Worm (Caenorhabditis elegans) whole organism, young adult: ENCODE results near the gene fbxc-47.

Experiments used
- F23B12.7 ChIP-seq: sonication (generic microtip); optimal IDR thresholded peaks from 2 replicates; lab custom pipeline; 2017; ENCODE audit warnings: missing genetic modification characterization, mild to moderate bottlenecking, missing compliant biosample characterization, antibody characterized with exemption, moderate library complexity; ENCODE audit not compliant: insufficient read depth
- F49E8.2 ChIP-seq: sonication (generic microtip); optimal IDR thresholded peaks from 3 replicates; lab custom pipeline; 2017; ENCODE audit warnings: missing genetic modification characterization, mild to moderate bottlenecking, missing compliant biosample characterization, antibody characterized with exemption, moderate library complexity; ENCODE audit not compliant: insufficient read depth
- F57A8.1 ChIP-seq: fragments of 200-800 bp; sonication (Bioruptor generic); optimal IDR thresholded peaks from 2 replicates; lab custom pipeline; 2018; ENCODE audit warnings: mild to moderate bottlenecking, missing genetic modification characterization, moderate library complexity, missing compliant biosample characterization
- K11D2.4 ChIP-seq: fragments of 200-800 bp; sonication (Bioruptor generic); IDR thresholded peaks from 2 replicates; pipeline ENCODE4 v1.3.6; 2022; ENCODE audit warnings: missing genetic modification reagents, missing genetic modification characterization, missing compliant biosample characterization
- ZK185.1 ChIP-seq: sonication (generic microtip); optimal IDR thresholded peaks from 2 replicates; lab custom pipeline; 2016; ENCODE audit warnings: mild to moderate bottlenecking, missing genetic modification characterization, missing compliant biosample characterization; ENCODE audit not compliant: poor library complexity, severe bottlenecking
- ama-1 ChIP-seq, 3 experiments: fragments of 150-350 bp in 1 of 3; sonication (generic microtip) in 2 of 3; optimal IDR thresholded peaks; 2 replicates each; lab custom pipeline; 2014 to 2018; ENCODE audit warnings: missing biosample characterization in 2 of 3, missing genetic modification characterization in 2 of 3, missing genetic modification reagents in 2 of 3
- ceh-40 ChIP-seq: fragments of 200-800 bp; sonication (Bioruptor generic); IDR thresholded peaks from 2 replicates; pipeline ENCODE4 v1.3.6; 2022; ENCODE audit warnings: missing genetic modification characterization, missing compliant biosample characterization
- pbrm-1 ChIP-seq: fragments of 200-800 bp; sonication (Bioruptor generic); IDR thresholded peaks from 2 replicates; pipeline ENCODE4 v1.3.6; 2022; ENCODE audit warnings: missing genetic modification reagents, missing genetic modification characterization, missing compliant biosample characterization

DNA sequence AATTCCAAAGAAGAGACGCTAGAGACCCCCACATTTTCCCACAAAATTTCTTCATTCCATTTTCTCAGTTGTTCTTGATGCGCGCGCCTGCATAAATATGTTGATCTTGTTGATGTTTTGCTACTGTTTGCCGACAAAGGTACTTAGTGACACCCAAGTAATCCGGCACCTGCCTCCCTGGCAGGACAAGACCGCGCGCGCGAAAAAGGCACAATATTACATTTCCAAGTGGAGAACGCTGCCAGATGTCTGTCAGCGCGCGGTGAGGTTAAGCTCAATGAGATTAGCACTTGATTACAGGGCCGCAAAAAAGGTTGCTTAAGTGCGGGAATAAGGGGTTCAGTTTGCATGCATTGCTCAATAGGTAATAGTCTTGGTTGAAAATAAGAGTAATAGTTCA lies 36.3 kb downstream of the fbxc-47 start:
- TF ChIP-seq F49E8.2 (tag; lab: Kevin White, UChicago) (no peak), K11D2.4 (GFP tag; lab: Robert Waterston, UW) (no peak), F57A8.1 (GFP tag; lab: Kevin White, UChicago) (no peak), ama-1 (optimal IDR thresholded peaks at IDR 0.05; lab: Kevin White, UChicago) (no peak), ama-1 (GFP tag; optimal IDR thresholded peaks at IDR 0.05; lab: Kevin White, UChicago) (no peak), F23B12.7 (no peak), ZK185.1 (tag; lab: Kevin White, UChicago) (no peak), pbrm-1 (GFP tag; lab: Robert Waterston, UW) (no peak), ceh-40 (GFP tag; lab: Robert Waterston, UW) (no peak)
